Worm (Caenorhabditis elegans): Measurements from ENCODE around the gene irld-60.

The irld-60 gene

ce11 chrIII:12757367-12757766 is 6.6 kb upstream of the irld-60 start, which contains the start of gene srw-9:
Gene srw-9 (plus strand): TSS chrIII:12757667.
- TF ChIP-seq nhr-237 (tag; optimal IDR thresholded peaks at IDR 0.05) (no peak), unc-86 (tag; optimal IDR thresholded peaks at IDR 0.05) (no peak), aly-2 (tag; optimal IDR thresholded peaks at IDR 0.05) (no peak), ztf-11 (tag; optimal IDR thresholded peaks at IDR 0.05) (no peak), zip-4 (GFP tag; optimal IDR thresholded peaks at IDR 0.05) (no peak), nhr-28 (tag; optimal IDR thresholded peaks at IDR 0.05) (no peak), skn-1 (tag; optimal IDR thresholded peaks at IDR 0.05) (no peak), tbx-2 (tag; optimal IDR thresholded peaks at IDR 0.05) (no peak), dsc-1 (tag; optimal IDR thresholded peaks at IDR 0.05) (no peak), elt-2 (tag; optimal IDR thresholded peaks at IDR 0.05) (no peak), unc-62 (GFP tag; optimal IDR thresholded peaks at IDR 0.05) (no peak), pag-3 (tag; optimal IDR thresholded peaks at IDR 0.05; ENCODE audit: borderline replicate concordance, insufficient read depth) (no peak), ceh-63 (GFP tag; optimal IDR thresholded peaks at IDR 0.05) (no peak)

DNA sequence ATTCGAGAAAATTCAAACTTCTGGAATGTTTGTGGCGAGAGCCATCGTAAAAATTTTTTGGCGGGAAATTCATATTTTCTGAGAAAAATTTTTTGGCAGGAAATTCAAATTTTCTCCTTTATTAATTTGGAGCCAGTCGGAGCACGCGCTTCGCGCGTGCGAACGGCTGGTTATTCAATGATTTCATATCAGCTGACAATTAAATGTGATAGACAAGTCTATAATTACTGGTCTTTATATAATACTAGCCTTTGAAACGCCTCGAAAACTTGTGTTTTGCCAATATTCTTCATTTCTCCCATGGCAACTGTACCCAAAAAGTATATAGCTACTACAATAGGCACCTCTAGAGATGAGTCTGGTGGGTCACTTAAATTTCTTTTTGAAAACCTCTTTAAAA is 4.3 kb upstream of the irld-60 start, which contains the start of gene srw-10:
Gene srw-10 (plus strand): TSS at position 301 of the 400 bp plus-strand sequence.
- TF ChIP-seq fkh-8 (tag; optimal IDR thresholded peaks at IDR 0.05) (peak; percentile 0), unc-98 (GFP tag; IDR thresholded peaks at IDR 0.05) (no peak)

DNA sequence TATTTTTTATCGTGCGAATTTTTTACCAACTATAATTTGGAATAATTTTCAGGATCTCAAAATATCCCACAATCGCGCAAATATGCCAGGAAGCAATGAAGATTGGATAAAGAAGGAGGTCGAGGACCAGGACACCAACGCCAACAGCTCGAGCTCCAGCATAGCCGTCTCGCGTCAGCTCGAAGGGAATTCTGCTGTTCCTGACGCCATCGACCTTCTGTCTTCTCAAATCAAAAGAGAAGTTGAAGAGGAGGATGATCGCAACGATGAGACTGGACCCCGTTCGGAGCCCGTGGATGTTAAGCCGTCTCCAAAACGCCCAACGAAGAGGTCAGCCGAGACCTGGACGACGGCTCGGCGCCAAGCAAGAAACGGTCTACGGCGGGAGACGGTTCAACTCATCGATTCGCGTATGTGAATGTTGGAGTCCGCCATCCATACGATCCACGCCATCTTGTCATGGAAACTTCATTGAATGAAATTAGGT is 4.3 kb downstream of the irld-60 start, which contains the start of gene Y111B2A.21:
Gene Y111B2A.21 (plus strand): TSS at position 51 of the 487 bp plus-strand sequence.
- TF ChIP-seq mef-2 (tag; optimal IDR thresholded peaks at IDR 0.05) (no peak), efl-1 (optimal IDR thresholded peaks at IDR 0.05) (no peak), efl-1 (GFP tag; optimal IDR thresholded peaks at IDR 0.05 in 1 of 2) (peak in 1 of 2 experiments; percentile 80)

DNA sequence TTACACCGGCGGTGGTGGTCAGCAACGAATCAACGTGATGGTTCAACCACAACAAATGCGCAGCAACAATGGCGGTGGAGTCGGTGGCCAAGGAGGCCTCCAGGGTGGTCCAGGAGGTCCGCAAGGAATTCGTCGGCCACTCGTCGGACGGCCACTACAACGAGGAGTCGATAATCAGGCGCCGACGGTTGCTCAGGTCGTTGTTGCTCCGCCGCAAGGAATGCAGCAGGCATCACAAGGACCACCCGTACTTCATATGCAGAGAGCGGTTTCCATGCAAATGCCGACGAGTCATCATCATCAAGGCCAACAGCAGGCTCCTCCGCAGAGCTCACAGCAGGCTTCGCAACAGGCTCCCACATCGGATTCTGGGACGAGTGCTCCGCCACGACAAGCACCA is 7.2 kb downstream of the irld-60 start:
- TF ChIP-seq efl-1 (optimal IDR thresholded peaks at IDR 0.05) = no peak
- peak in 1 of 2 experiments; percentile 43 for TF ChIP-seq efl-1 (GFP tag; optimal IDR thresholded peaks at IDR 0.05 in 1 of 2)
- no peak for TF ChIP-seq fkh-10 (GFP tag; optimal IDR thresholded peaks at IDR 0.05)
- no peak for TF ChIP-seq lin-15B (tag; optimal IDR thresholded peaks at IDR 0.05)
- no peak for TF ChIP-seq ceh-63 (GFP tag; optimal IDR thresholded peaks at IDR 0.05)
- TF ChIP-seq ceh-8 (GFP tag; optimal IDR thresholded peaks at IDR 0.05) = no peak

DNA sequence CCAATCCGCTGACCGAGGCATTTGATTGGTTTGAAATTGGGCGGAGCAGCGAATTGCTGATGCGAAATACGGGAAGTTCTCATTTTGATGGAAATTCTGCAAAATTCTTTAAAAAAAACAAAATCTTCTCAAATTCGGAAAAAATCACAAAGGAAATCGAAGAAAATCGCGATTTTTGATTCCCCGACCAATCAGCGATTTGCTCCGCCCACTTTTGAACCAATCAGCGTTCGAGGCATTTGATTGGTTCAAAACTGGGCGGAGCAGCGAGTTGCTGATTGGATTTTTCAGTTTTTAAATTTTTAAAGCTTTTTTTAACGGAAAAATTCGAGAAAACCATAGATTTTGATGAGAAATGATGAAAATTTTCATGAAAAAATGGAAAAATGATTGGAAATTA is 10.4 kb downstream of the irld-60 start:
- TF ChIP-seq ceh-90 (tag; optimal IDR thresholded peaks at IDR 0.05) (no peak), snu-23 (GFP tag; optimal IDR thresholded peaks at IDR 0.05) (no peak), lsy-2 (tag; optimal IDR thresholded peaks at IDR 0.05) (no peak), nhr-71 (tag; optimal IDR thresholded peaks at IDR 0.05) (no peak), nhr-12 (tag; optimal IDR thresholded peaks at IDR 0.05) (no peak), ceh-8 (GFP tag; optimal IDR thresholded peaks at IDR 0.05) (no peak), fos-1 (tag; optimal IDR thresholded peaks at IDR 0.05) (no peak), elt-2 (tag; optimal IDR thresholded peaks at IDR 0.05) (no peak)

- no peak for TF ChIP-seq pqm-1 (tag; optimal IDR thresholded peaks at IDR 0.05)
- no peak for TF ChIP-seq nhr-20 (tag; optimal IDR thresholded peaks at IDR 0.05)
- peak in 1 of 2 experiments; percentile 81 for TF ChIP-seq lin-35 (GFP tag; optimal IDR thresholded peaks at IDR 0.05)
- peak in 1 of 2 experiments; percentile 69 for TF ChIP-seq efl-1 (optimal IDR thresholded peaks at IDR 0.05)
- TF ChIP-seq efl-1 (GFP tag; optimal IDR thresholded peaks at IDR 0.05 in 1 of 2) = peak; percentile 72 to 96
- peak; percentile 19 to 58 (median 55) for TF ChIP-seq dpl-1 (GFP tag; optimal IDR thresholded peaks at IDR 0.05)
- no peak for TF ChIP-seq nhr-47 (tag; optimal IDR thresholded peaks at IDR 0.05)
- no peak for TF ChIP-seq C16A3.4 (tag; optimal IDR thresholded peaks at IDR 0.05)
- no peak for TF ChIP-seq ces-1 (GFP tag; optimal IDR thresholded peaks at IDR 0.05)
- TF ChIP-seq fos-1 (tag; optimal IDR thresholded peaks at IDR 0.05) = no peak
- no peak for TF ChIP-seq xbp-1 (tag; optimal IDR thresholded peaks at IDR 0.05)
- TF ChIP-seq aly-2 (tag; optimal IDR thresholded peaks at IDR 0.05) = peak; percentile 8
- TF ChIP-seq nhr-77 (tag; optimal IDR thresholded peaks at IDR 0.05) = no peak
Measured at ce11 chrIII:12738935-12739334, 11.8 kb downstream of the irld-60 start.

All from whole organism, L1 larva.